Worm (Caenorhabditis elegans): Measurements from ENCODE around the gene srx-44.

- TF ChIP-seq madf-8 (GFP tag; conservative IDR thresholded peaks at IDR 0.05): no peak
- TF ChIP-seq pha-4 (tag; optimal IDR thresholded peaks at IDR 0.05): no peak
- no peak for TF ChIP-seq rcor-1 (GFP tag; IDR thresholded peaks at IDR 0.05)
- no peak for TF ChIP-seq lin-35 (GFP tag; optimal IDR thresholded peaks at IDR 0.05)
- TF ChIP-seq efl-1 (GFP tag; optimal IDR thresholded peaks at IDR 0.05): no peak
- no peak for TF ChIP-seq snpc-4 (GFP tag; optimal IDR thresholded peaks at IDR 0.05)
- TF ChIP-seq snpc-4 (tag; optimal IDR thresholded peaks at IDR 0.05): no peak
- TF ChIP-seq tbx-9 (tag; optimal IDR thresholded peaks at IDR 0.05; ENCODE audit: borderline replicate concordance): no peak
- no peak for TF ChIP-seq somi-1 (GFP tag; optimal IDR thresholded peaks at IDR 0.05)
- TF ChIP-seq hmg-20 (GFP tag; IDR thresholded peaks at IDR 0.05): no peak
- no peak for TF ChIP-seq aptf-3 (GFP tag; IDR thresholded peaks at IDR 0.05)
- TF ChIP-seq dox-1 (GFP tag; IDR thresholded peaks at IDR 0.05): no peak
- no peak for TF ChIP-seq ceh-40 (GFP tag; IDR thresholded peaks at IDR 0.05)
Observed at ce11 chrV:16049177-16049576, 29.0 kb downstream of the srx-44 start, which contains the start of gene best-12.
